2 worm cellular contexts compared by ENCODE assay signal in genomic region chrV:599783-600182, ce11.
TF ChIP-seq lines count a peak whose summit lies in the region.

No protein-coding gene starts in this region.

TF ChIP-seq in whole organism, L2 larva, 48 proteins besides CTCF, POLR2A, EP300 and RAD21:
- peak; percentile 2 for TF ChIP-seq ceh-16 (tag; optimal IDR thresholded peaks at IDR 0.05; lab: Kevin White, UChicago)
- TF ChIP-seq nhr-237 (tag; optimal IDR thresholded peaks at IDR 0.05; lab: Kevin White, UChicago): no peak
- TF ChIP-seq dmd-4 (tag; optimal IDR thresholded peaks at IDR 0.05; lab: Kevin White, UChicago): no peak
- no peak for TF ChIP-seq mdl-1 (tag; optimal IDR thresholded peaks at IDR 0.05; lab: Kevin White, UChicago)
- TF ChIP-seq ztf-4 (tag; optimal IDR thresholded peaks at IDR 0.05; lab: Kevin White, UChicago): no peak
- TF ChIP-seq elt-3 (tag; optimal IDR thresholded peaks at IDR 0.05; lab: Kevin White, UChicago): no peak
- TF ChIP-seq F13H6.1 (tag; optimal IDR thresholded peaks at IDR 0.05; lab: Kevin White, UChicago): no peak
- peak; percentile 47 for TF ChIP-seq sma-9 (GFP tag; optimal IDR thresholded peaks at IDR 0.05; lab: Kevin White, UChicago)
- TF ChIP-seq sma-9 (tag; optimal IDR thresholded peaks at IDR 0.05; lab: Kevin White, UChicago): no peak
- TF ChIP-seq zag-1 (tag; optimal IDR thresholded peaks at IDR 0.05; lab: Kevin White, UChicago): no peak

TF ChIP-seq in whole organism, L4 larva, 104 proteins besides CTCF, POLR2A, EP300 and RAD21:
- TF ChIP-seq aha-1 (tag; lab: Kevin White, UChicago) (peak; percentile 71), hlh-30 (tag; optimal IDR thresholded peaks at IDR 0.05; lab: Kevin White, UChicago; ENCODE audit: insufficient read depth) (no peak), rbr-2 (tag; optimal IDR thresholded peaks at IDR 0.05; lab: Kevin White, UChicago) (no peak), unc-62 (GFP tag; optimal IDR thresholded peaks at IDR 0.05 in 1 of 2; lab: Kevin White, UChicago) (peak in 1 of 2 experiments; percentile 84), unc-62 (tag; optimal IDR thresholded peaks at IDR 0.05; lab: Kevin White, UChicago) (no peak), mdl-1 (tag; optimal IDR thresholded peaks at IDR 0.05; lab: Kevin White, UChicago) (no peak)
